Worm (Caenorhabditis elegans) whole organism, mixed stage, embryonic: ENCODE measurements around the gene blos-1.

Source experiments
- blmp-1 ChIP-seq: fragments of 150-350 bp; optimal IDR thresholded peaks from 2 replicates; lab custom pipeline; 2014; ENCODE audit warnings: missing biosample characterization, missing genetic modification characterization
- ceh-43 ChIP-seq: fragments of 200-800 bp; sonication (Bioruptor generic); optimal IDR thresholded peaks from 2 replicates; lab custom pipeline; 2018; ENCODE audit warnings: mild to moderate bottlenecking, missing genetic modification characterization, moderate library complexity, missing compliant biosample characterization
- ces-1 ChIP-seq: fragments of 150-350 bp; optimal IDR thresholded peaks from 2 replicates; lab custom pipeline; 2014; ENCODE audit warnings: missing biosample characterization, missing genetic modification reagents, missing genetic modification characterization
- elt-3 ChIP-seq: fragments of 150-350 bp; optimal IDR thresholded peaks from 2 replicates; lab custom pipeline; 2014; ENCODE audit warnings: missing biosample characterization, missing genetic modification characterization
- lin-13 ChIP-seq: fragments of 150-350 bp; optimal IDR thresholded peaks from 2 replicates; lab custom pipeline; 2014; ENCODE audit warnings: missing biosample characterization, missing genetic modification characterization
- lsy-2 ChIP-seq: fragments of 150-350 bp; optimal IDR thresholded peaks from 2 replicates; lab custom pipeline; 2014; ENCODE audit warnings: missing biosample characterization, missing genetic modification characterization
- nhr-12 ChIP-seq: fragments of 150-350 bp; optimal IDR thresholded peaks from 2 replicates; lab custom pipeline; 2014; ENCODE audit warnings: missing biosample characterization, missing genetic modification characterization
- nhr-237 ChIP-seq: fragments of 150-350 bp; optimal IDR thresholded peaks from 2 replicates; lab custom pipeline; 2014; ENCODE audit warnings: missing biosample characterization, missing genetic modification characterization
- sem-2 ChIP-seq: fragments of 200-800 bp; sonication (Bioruptor generic); optimal IDR thresholded peaks from 2 replicates; lab custom pipeline; 2018; ENCODE audit warnings: mild to moderate bottlenecking, missing genetic modification characterization, missing compliant biosample characterization
- snpc-4 ChIP-seq: fragments of 150-350 bp; optimal IDR thresholded peaks from 2 replicates; lab custom pipeline; 2014; ENCODE audit warnings: missing biosample characterization, missing genetic modification characterization
- ztf-11 ChIP-seq: fragments of 150-350 bp; optimal IDR thresholded peaks from 2 replicates; lab custom pipeline; 2014; ENCODE audit warnings: missing biosample characterization, missing genetic modification characterization

ce11 chrIII:10248441-10249137, 36.8 kb upstream of the blos-1 start, which contains the start of the genes div-1 and cor-1:
- TF ChIP-seq ztf-11 (no peak), nhr-237 (peak; percentile 66), sem-2 (no peak), lin-13 (tag; lab: Kevin White, UChicago) (no peak), lsy-2 (peak; percentile 39), snpc-4 (no peak), nhr-12 (tag; lab: Kevin White, UChicago) (no peak), blmp-1 (no peak), ceh-43 (GFP tag; lab: Kevin White, UChicago) (no peak), elt-3 (tag; lab: Kevin White, UChicago) (no peak), ces-1 (GFP tag; lab: Kevin White, UChicago) (no peak)
